Worm (Caenorhabditis elegans) whole organism, L2 larva: ENCODE data around the gene T22B7.4.

Source experiments
- C34F6.9 ChIP-seq: fragments of 150-350 bp; optimal IDR thresholded peaks from 2 replicates; lab custom pipeline; 2014; ENCODE audit warnings: missing biosample characterization, missing genetic modification characterization
- F13H6.1 ChIP-seq: sonication (generic microtip); optimal IDR thresholded peaks from 2 replicates; lab custom pipeline; 2016; ENCODE audit warnings: missing genetic modification characterization, missing compliant biosample characterization
- R02D3.7 ChIP-seq: fragments of 150-350 bp; optimal IDR thresholded peaks from 2 replicates; lab custom pipeline; 2014; ENCODE audit warnings: missing biosample characterization, missing genetic modification characterization
- Y55F3AM.14 ChIP-seq: fragments of 200-800 bp; sonication (Bioruptor generic); optimal IDR thresholded peaks from 2 replicates; lab custom pipeline; 2018; ENCODE audit warnings: mild to moderate bottlenecking, missing genetic modification characterization, missing compliant biosample characterization
- ZK546.5 ChIP-seq: sonication (generic microtip); optimal IDR thresholded peaks from 2 replicates; lab custom pipeline; 2017; ENCODE audit warnings: missing biosample characterization, missing genetic modification characterization
- alr-1 ChIP-seq: fragments of 150-350 bp; optimal IDR thresholded peaks from 2 replicates; lab custom pipeline; 2014; ENCODE audit warnings: missing biosample characterization, missing genetic modification characterization
- aly-2 ChIP-seq: fragments of 150-350 bp; optimal IDR thresholded peaks from 2 replicates; lab custom pipeline; 2014; ENCODE audit warnings: missing biosample characterization, missing genetic modification characterization
- ama-1 ChIP-seq: fragments of 150-350 bp; optimal IDR thresholded peaks from 2 replicates; lab custom pipeline; 2018; ENCODE audit warnings: inconsistent platforms
- ceh-82 ChIP-seq: fragments of 150-350 bp; optimal IDR thresholded peaks from 2 replicates; lab custom pipeline; 2014; ENCODE audit warnings: missing biosample characterization, missing genetic modification characterization
- crh-2 ChIP-seq: sonication (generic microtip); optimal IDR thresholded peaks from 2 replicates; lab custom pipeline; 2017; ENCODE audit warnings: missing biosample characterization, missing genetic modification characterization
- dmd-4 ChIP-seq: sonication (generic microtip); optimal IDR thresholded peaks from 2 replicates; lab custom pipeline; 2017; ENCODE audit warnings: missing biosample characterization, missing genetic modification characterization
- egl-27 ChIP-seq: sonication (generic microtip); optimal IDR thresholded peaks from 3 replicates; lab custom pipeline; 2017; ENCODE audit warnings: missing biosample characterization, missing genetic modification reagents, missing genetic modification characterization
- elt-1 ChIP-seq: fragments of 150-350 bp; optimal IDR thresholded peaks from 2 replicates; lab custom pipeline; 2014; ENCODE audit warnings: missing biosample characterization, missing genetic modification characterization
- fos-1 ChIP-seq: fragments of 150-350 bp; optimal IDR thresholded peaks from 2 replicates; lab custom pipeline; 2014; ENCODE audit warnings: missing biosample characterization, missing genetic modification characterization
- gmeb-1 ChIP-seq: fragments of 150-350 bp; optimal IDR thresholded peaks from 2 replicates; lab custom pipeline; 2014; ENCODE audit warnings: missing biosample characterization, missing genetic modification characterization
- lin-11 ChIP-seq: fragments of 150-350 bp; sonication (generic microtip); optimal IDR thresholded peaks from 2 replicates; lab custom pipeline; 2014; ENCODE audit warnings: missing biosample characterization, missing genetic modification characterization, inconsistent platforms, mixed read lengths
- lin-39 ChIP-seq: fragments of 150-350 bp; optimal IDR thresholded peaks from 2 replicates; lab custom pipeline; 2014; ENCODE audit warnings: missing biosample characterization, missing genetic modification reagents, missing genetic modification characterization
- lsy-2 ChIP-seq, 2 experiments: fragments of 150-350 bp in 1 of 2; sonication (generic microtip) in 1 of 2; optimal IDR thresholded peaks; 2 replicates each; lab custom pipeline; 2014 to 2017; ENCODE audit warnings: missing biosample characterization in 2 of 2, missing genetic modification characterization in 2 of 2
- mab-5 ChIP-seq: fragments of 150-350 bp; optimal IDR thresholded peaks from 2 replicates; lab custom pipeline; 2014; ENCODE audit warnings: missing biosample characterization, missing genetic modification characterization
- mbf-1 ChIP-seq: sonication (generic microtip); optimal IDR thresholded peaks from 2 replicates; lab custom pipeline; 2017; ENCODE audit warnings: missing biosample characterization, missing genetic modification characterization
- nhr-10 ChIP-seq: sonication (generic microtip); optimal IDR thresholded peaks from 2 replicates; lab custom pipeline; 2017; ENCODE audit warnings: missing biosample characterization, missing genetic modification characterization
- nhr-11 ChIP-seq: fragments of 150-350 bp; optimal IDR thresholded peaks from 2 replicates; lab custom pipeline; 2014; ENCODE audit warnings: missing biosample characterization, missing genetic modification characterization
- nhr-12 ChIP-seq: fragments of 150-350 bp; optimal IDR thresholded peaks from 2 replicates; lab custom pipeline; 2014; ENCODE audit warnings: missing biosample characterization, missing genetic modification characterization
- nhr-129 ChIP-seq: fragments of 150-350 bp; optimal IDR thresholded peaks from 2 replicates; lab custom pipeline; 2014; ENCODE audit warnings: missing biosample characterization, missing genetic modification characterization
- nhr-23 ChIP-seq: fragments of 150-350 bp; optimal IDR thresholded peaks from 2 replicates; lab custom pipeline; 2014; ENCODE audit warnings: missing biosample characterization, missing genetic modification reagents, missing genetic modification characterization
- nhr-237 ChIP-seq: fragments of 150-350 bp; optimal IDR thresholded peaks from 2 replicates; lab custom pipeline; 2014; ENCODE audit warnings: missing biosample characterization, missing genetic modification characterization
- nhr-6 ChIP-seq: fragments of 150-350 bp; optimal IDR thresholded peaks from 2 replicates; lab custom pipeline; 2014; ENCODE audit warnings: missing biosample characterization, missing genetic modification characterization
- sem-4 ChIP-seq: fragments of 150-350 bp; optimal IDR thresholded peaks from 2 replicates; lab custom pipeline; 2014; ENCODE audit warnings: missing biosample characterization, missing genetic modification reagents, missing genetic modification characterization
- skn-1 ChIP-seq: sonication (generic microtip); optimal IDR thresholded peaks from 2 replicates; lab custom pipeline; 2017; ENCODE audit warnings: missing biosample characterization, missing genetic modification characterization
- sma-3 ChIP-seq: sonication (generic microtip); optimal IDR thresholded peaks from 2 replicates; lab custom pipeline; 2016; ENCODE audit warnings: missing genetic modification reagents, missing genetic modification characterization, missing compliant biosample characterization
- sma-9 ChIP-seq, 2 experiments: fragments of 150-350 bp in 1 of 2; sonication (generic microtip) in 1 of 2; optimal IDR thresholded peaks; 2 replicates each; lab custom pipeline; 2014 to 2016; ENCODE audit warnings: missing genetic modification characterization in 2 of 2, mild to moderate bottlenecking in 1 of 2, missing biosample characterization in 1 of 2, missing compliant biosample characterization in 1 of 2, missing genetic modification reagents in 1 of 2, moderate library complexity in 1 of 2
- unc-39 ChIP-seq: fragments of 150-350 bp; optimal IDR thresholded peaks from 2 replicates; lab custom pipeline; 2014; ENCODE audit warnings: missing biosample characterization, missing genetic modification characterization
- unc-55 ChIP-seq: fragments of 150-350 bp; sonication (generic microtip); optimal IDR thresholded peaks from 3 replicates; lab custom pipeline; 2014; ENCODE audit warnings: missing biosample characterization, missing genetic modification reagents, missing genetic modification characterization
- zag-1 ChIP-seq: fragments of 150-350 bp; optimal IDR thresholded peaks from 2 replicates; lab custom pipeline; 2014; ENCODE audit warnings: missing biosample characterization, missing genetic modification characterization
- ztf-1 ChIP-seq: fragments of 200-800 bp; sonication (Bioruptor generic); conservative IDR thresholded peaks from 2 replicates; pipeline ENCODE4 v1.3.6; 2022; ENCODE audit warnings: missing genetic modification characterization, missing compliant biosample characterization
- ztf-11 ChIP-seq: sonication (generic microtip); optimal IDR thresholded peaks from 2 replicates; lab custom pipeline; 2017; ENCODE audit warnings: missing biosample characterization, missing genetic modification characterization

Gene T22B7.4

ce11 chrX:5655601-5656000 is 14.4 kb upstream of the T22B7.4 start:
- no peak for TF ChIP-seq alr-1 (tag; lab: Kevin White, UChicago)
- no peak for TF ChIP-seq lin-11 (tag; lab: Kevin White, UChicago)
- no peak for TF ChIP-seq mab-5 (tag; lab: Kevin White, UChicago)
- no peak for TF ChIP-seq nhr-23 (tag; lab: Kevin White, UChicago)
- TF ChIP-seq mbf-1, result no peak
- TF ChIP-seq lsy-2 (tag; optimal IDR thresholded peaks at IDR 0.05; lab: Kevin White, UChicago), result no peak
- TF ChIP-seq ztf-1 (GFP tag; lab: Robert Waterston, UW), result no peak
- TF ChIP-seq lin-39 (tag; lab: Kevin White, UChicago), result no peak
- no peak for TF ChIP-seq R02D3.7 (tag; lab: Kevin White, UChicago)
- TF ChIP-seq nhr-10 (tag; lab: Kevin White, UChicago), result no peak
- TF ChIP-seq dmd-4 (tag; lab: Kevin White, UChicago), result no peak
- no peak for TF ChIP-seq sma-9 (GFP tag; optimal IDR thresholded peaks at IDR 0.05; lab: Kevin White, UChicago)
- no peak for TF ChIP-seq sma-9 (tag; optimal IDR thresholded peaks at IDR 0.05; lab: Kevin White, UChicago)
- TF ChIP-seq sem-4 (tag; lab: Kevin White, UChicago), result no peak
- no peak for TF ChIP-seq nhr-6 (tag; lab: Kevin White, UChicago)
- no peak for TF ChIP-seq crh-2
- TF ChIP-seq ztf-11 (tag; lab: Kevin White, UChicago), result no peak
- no peak for TF ChIP-seq ZK546.5 (tag; lab: Kevin White, UChicago)
- TF ChIP-seq nhr-11, result no peak

ce11 chrX:5653813-5654212 is 12.6 kb upstream of the T22B7.4 start, which contains the start of gene T22B7.7:
TSS of gene T22B7.7 (minus strand) at chrX:5654074.
- TF ChIP-seq skn-1 (tag; lab: Kevin White, UChicago) (no peak), sem-4 (tag; lab: Kevin White, UChicago) (peak; percentile 53), nhr-12 (tag; lab: Kevin White, UChicago) (no peak), F13H6.1 (tag; lab: Kevin White, UChicago) (peak; percentile 67), ama-1 (lab: Kevin White, UChicago) (no peak), lsy-2 (tag; optimal IDR thresholded peaks at IDR 0.05; lab: Kevin White, UChicago) (peak in 1 of 2 experiments; percentile 25), ztf-11 (tag; lab: Kevin White, UChicago) (no peak), aly-2 (tag; lab: Kevin White, UChicago) (no peak), Y55F3AM.14 (GFP tag; lab: Kevin White, UChicago) (peak; percentile 71), egl-27 (tag; lab: Kevin White, UChicago) (peak; percentile 25), sma-9 (GFP tag; optimal IDR thresholded peaks at IDR 0.05; lab: Kevin White, UChicago) (peak; percentile 47), sma-9 (tag; optimal IDR thresholded peaks at IDR 0.05; lab: Kevin White, UChicago) (no peak), lin-39 (tag; lab: Kevin White, UChicago) (no peak), fos-1 (peak; percentile 19)

ce11 chrX:5647884-5648283 is 6.7 kb upstream of the T22B7.4 start, which contains the start of gene srv-7:
TSS of gene srv-7 (minus strand) at chrX:5647984.
- TF ChIP-seq gmeb-1 (tag; lab: Kevin White, UChicago) (no peak), ama-1 (lab: Kevin White, UChicago) (no peak), sma-9 (GFP tag; optimal IDR thresholded peaks at IDR 0.05; lab: Kevin White, UChicago) (no peak), sma-9 (tag; optimal IDR thresholded peaks at IDR 0.05; lab: Kevin White, UChicago) (no peak), zag-1 (tag; lab: Kevin White, UChicago) (no peak), nhr-11 (no peak), egl-27 (tag; lab: Kevin White, UChicago) (no peak), nhr-12 (tag; lab: Kevin White, UChicago) (no peak), Y55F3AM.14 (GFP tag; lab: Kevin White, UChicago) (no peak), lin-39 (tag; lab: Kevin White, UChicago) (no peak), ceh-82 (no peak), nhr-129 (tag; lab: Kevin White, UChicago) (no peak), nhr-237 (tag; lab: Kevin White, UChicago) (no peak), unc-39 (tag; lab: Kevin White, UChicago) (no peak), sma-3 (no peak), unc-55 (no peak), mab-5 (tag; lab: Kevin White, UChicago) (no peak), alr-1 (tag; lab: Kevin White, UChicago) (no peak), fos-1 (no peak), elt-1 (tag; lab: Kevin White, UChicago) (no peak)

- no peak for TF ChIP-seq C34F6.9 (tag; lab: Kevin White, UChicago)
- TF ChIP-seq lin-11 (tag; lab: Kevin White, UChicago), result no peak
- TF ChIP-seq, all 48 proteins: peak for 0
These were observed 5.8 kb upstream of the T22B7.4 start, which contains the start of gene T22B7.3 for ce11 chrX:5646951-5647423. TSS of gene T22B7.3 (plus strand) at chrX:5647373.
